Worm (Caenorhabditis elegans) whole organism, young adult: ENCODE results near the gene alr-1.
A peak's percentile ranks its signal among the peaks of the same experiment; 100 is the strongest.

Source experiments
- B0019.2 ChIP-seq: fragments of 200-800 bp; sonication (Bioruptor generic); conservative IDR thresholded peaks from 2 replicates; pipeline ENCODE4 v1.3.6; 2022; ENCODE audit warnings: missing genetic modification reagents, missing genetic modification characterization, missing compliant biosample characterization
- D2030.7 ChIP-seq: fragments of 200-800 bp; sonication (Bioruptor generic); IDR thresholded peaks from 2 replicates; pipeline ENCODE4 v1.3.6; 2022; ENCODE audit warnings: missing genetic modification reagents, missing genetic modification characterization, missing compliant biosample characterization
- F10E7.11 ChIP-seq: sonication (generic microtip); optimal IDR thresholded peaks from 2 replicates; lab custom pipeline; 2017; ENCODE audit warnings: mild to moderate bottlenecking, missing genetic modification characterization, moderate library complexity, missing compliant biosample characterization
- F33H1.4 ChIP-seq: fragments of 200-800 bp; sonication (Bioruptor generic); IDR thresholded peaks from 2 replicates; pipeline ENCODE4 v1.3.6; 2022; ENCODE audit warnings: missing genetic modification reagents, missing genetic modification characterization, missing compliant biosample characterization
- F52B5.7 ChIP-seq: sonication (generic microtip); optimal IDR thresholded peaks from 2 replicates; lab custom pipeline; 2016; ENCODE audit warnings: mild to moderate bottlenecking, missing genetic modification characterization, missing compliant biosample characterization
- F55B11.4 ChIP-seq: sonication (generic microtip); optimal IDR thresholded peaks from 2 replicates; lab custom pipeline; 2016; ENCODE audit warnings: missing compliant biosample characterization, missing genetic modification characterization, borderline replicate concordance; ENCODE audit not compliant: insufficient read depth
- Y53F4B.3 ChIP-seq: fragments of 200-800 bp; sonication (Bioruptor generic); IDR thresholded peaks from 2 replicates; pipeline ENCODE4 v1.3.6; 2022; ENCODE audit warnings: missing genetic modification reagents, missing genetic modification characterization, missing compliant biosample characterization
- Y56A3A.18 ChIP-seq: fragments of 200-800 bp; sonication (Bioruptor generic); IDR thresholded peaks from 2 replicates; pipeline ENCODE4 v1.3.6; 2022; ENCODE audit warnings: missing genetic modification reagents, missing genetic modification characterization, missing compliant biosample characterization
- Y95B8A.8 ChIP-seq: fragments of 200-800 bp; sonication (Bioruptor generic); IDR thresholded peaks from 2 replicates; pipeline ENCODE4 v1.3.6; 2022; ENCODE audit warnings: missing genetic modification reagents, missing genetic modification characterization, missing compliant biosample characterization
- ZK185.1 ChIP-seq: sonication (generic microtip); optimal IDR thresholded peaks from 2 replicates; lab custom pipeline; 2016; ENCODE audit warnings: mild to moderate bottlenecking, missing genetic modification characterization, missing compliant biosample characterization; ENCODE audit not compliant: poor library complexity, severe bottlenecking
- aptf-2 ChIP-seq: fragments of 200-800 bp; sonication (Bioruptor generic); conservative IDR thresholded peaks from 2 replicates; pipeline ENCODE4 v1.3.6; 2022; ENCODE audit warnings: missing genetic modification reagents, missing genetic modification characterization, missing compliant biosample characterization
- atf-7 ChIP-seq: sonication (generic microtip); optimal IDR thresholded peaks from 2 replicates; lab custom pipeline; 2017; ENCODE audit warnings: mild to moderate bottlenecking, missing genetic modification characterization, missing compliant biosample characterization
- athp-1 ChIP-seq: sonication (generic microtip); optimal IDR thresholded peaks from 2 replicates; lab custom pipeline; 2017; ENCODE audit warnings: mild to moderate bottlenecking, missing genetic modification characterization, missing compliant biosample characterization
- attf-3 ChIP-seq: fragments of 200-800 bp; sonication (Bioruptor generic); conservative IDR thresholded peaks from 2 replicates; pipeline ENCODE4 v1.3.6; 2022; ENCODE audit warnings: missing genetic modification reagents, missing genetic modification characterization, missing compliant biosample characterization
- bed-1 ChIP-seq: fragments of 200-800 bp; sonication (Bioruptor generic); IDR thresholded peaks from 2 replicates; pipeline ENCODE4 v1.3.6; 2022; ENCODE audit warnings: missing genetic modification reagents, missing genetic modification characterization, missing compliant biosample characterization
- ccch-3 ChIP-seq: fragments of 200-800 bp; sonication (Bioruptor generic); optimal IDR thresholded peaks from 2 replicates; lab custom pipeline; 2018; ENCODE audit warnings: mild to moderate bottlenecking, missing genetic modification characterization, missing compliant biosample characterization
- cebp-2 ChIP-seq: fragments of 200-800 bp; sonication (Bioruptor generic); IDR thresholded peaks from 2 replicates; pipeline ENCODE4 v1.3.6; 2022; ENCODE audit warnings: missing genetic modification characterization, missing compliant biosample characterization
- ceh-100 ChIP-seq: fragments of 200-800 bp; sonication (Bioruptor generic); IDR thresholded peaks from 2 replicates; pipeline ENCODE4 v1.3.6; 2022; ENCODE audit warnings: missing genetic modification reagents, missing genetic modification characterization, missing compliant biosample characterization
- ceh-27 ChIP-seq: fragments of 200-800 bp; sonication (Bioruptor generic); optimal IDR thresholded peaks from 2 replicates; lab custom pipeline; 2018; ENCODE audit warnings: mild to moderate bottlenecking, missing genetic modification characterization, moderate library complexity, missing compliant biosample characterization
- chd-7 ChIP-seq: sonication (generic microtip); optimal IDR thresholded peaks from 2 replicates; lab custom pipeline; 2016; ENCODE audit warnings: mild to moderate bottlenecking, missing genetic modification characterization, moderate library complexity, missing compliant biosample characterization
- dpff-1 ChIP-seq: sonication (generic microtip); optimal IDR thresholded peaks from 2 replicates; lab custom pipeline; 2017; ENCODE audit warnings: mild to moderate bottlenecking, missing genetic modification characterization, missing compliant biosample characterization
- egl-44 ChIP-seq: fragments of 200-800 bp; sonication (Bioruptor generic); IDR thresholded peaks from 2 replicates; pipeline ENCODE4 v1.3.6; 2022; ENCODE audit warnings: missing genetic modification reagents, missing genetic modification characterization, missing compliant biosample characterization
- ekl-4 ChIP-seq: fragments of 200-800 bp; sonication (Bioruptor generic); IDR thresholded peaks from 2 replicates; pipeline ENCODE4 v1.3.6; 2022; ENCODE audit warnings: missing genetic modification reagents, missing genetic modification characterization, missing compliant biosample characterization
- let-607 ChIP-seq, 2 experiments: fragments of 200-800 bp in 1 of 2; sonication (Bioruptor generic) in 1 of 2; sonication (generic microtip) in 1 of 2; optimal IDR thresholded peaks; 2 replicates each; lab custom pipeline; 2016 to 2018; ENCODE audit warnings: mild to moderate bottlenecking in 2 of 2, missing compliant biosample characterization in 2 of 2, missing genetic modification characterization in 2 of 2, moderate library complexity in 2 of 2, missing genotype in 1 of 2
- lin-35 ChIP-seq, 3 experiments: fragments of 150-350 bp in 2 of 3; sonication (generic microtip) in 1 of 3; optimal IDR thresholded peaks; 2 replicates each; lab custom pipeline; 2014 to 2018; ENCODE audit warnings: missing biosample characterization in 3 of 3, missing genetic modification characterization in 3 of 3, missing genetic modification reagents in 3 of 3
- lin-54 ChIP-seq: fragments of 200-800 bp; sonication (Bioruptor generic); optimal IDR thresholded peaks from 2 replicates; lab custom pipeline; 2018; ENCODE audit warnings: mild to moderate bottlenecking, missing genetic modification characterization, missing compliant biosample characterization
- lsl-1 ChIP-seq: fragments of 200-800 bp; sonication (Bioruptor generic); optimal IDR thresholded peaks from 2 replicates; lab custom pipeline; 2018; ENCODE audit warnings: mild to moderate bottlenecking, missing genetic modification characterization, moderate library complexity, missing compliant biosample characterization
- lsy-27 ChIP-seq: sonication (generic microtip); optimal IDR thresholded peaks from 2 replicates; lab custom pipeline; 2017; ENCODE audit warnings: missing genetic modification characterization, mild to moderate bottlenecking, missing compliant biosample characterization, antibody characterized with exemption, missing genotype, borderline replicate concordance; ENCODE audit not compliant: insufficient read depth
- madf-10 ChIP-seq: sonication (generic microtip); optimal IDR thresholded peaks from 2 replicates; lab custom pipeline; 2016; ENCODE audit warnings: mild to moderate bottlenecking, missing genetic modification characterization, missing compliant biosample characterization
- mel-28 ChIP-seq: sonication (generic microtip); optimal IDR thresholded peaks from 2 replicates; lab custom pipeline; 2016; ENCODE audit warnings: borderline replicate concordance, mild to moderate bottlenecking, missing genetic modification characterization, missing compliant biosample characterization
- nfya-1 ChIP-seq: sonication (generic microtip); optimal IDR thresholded peaks from 2 replicates; lab custom pipeline; 2017; ENCODE audit warnings: antibody characterized with exemption, missing compliant biosample characterization, missing genetic modification characterization, borderline replicate concordance; ENCODE audit not compliant: insufficient read depth
- nfyb-1 ChIP-seq: fragments of 200-800 bp; sonication (Bioruptor generic); IDR thresholded peaks from 2 replicates; pipeline ENCODE4 v1.3.6; 2022; ENCODE audit warnings: missing genetic modification reagents, missing genetic modification characterization, missing compliant biosample characterization
- nhr-27 ChIP-seq: fragments of 200-800 bp; sonication (Bioruptor generic); optimal IDR thresholded peaks from 2 replicates; lab custom pipeline; 2018; ENCODE audit warnings: mild to moderate bottlenecking, missing genetic modification characterization, moderate library complexity, missing compliant biosample characterization
- pbrm-1 ChIP-seq: fragments of 200-800 bp; sonication (Bioruptor generic); IDR thresholded peaks from 2 replicates; pipeline ENCODE4 v1.3.6; 2022; ENCODE audit warnings: missing genetic modification reagents, missing genetic modification characterization, missing compliant biosample characterization
- repo-1 ChIP-seq: sonication (generic microtip); optimal IDR thresholded peaks from 2 replicates; lab custom pipeline; 2017; ENCODE audit warnings: mild to moderate bottlenecking, missing genetic modification characterization, missing compliant biosample characterization
- snpc-1.3 ChIP-seq: sonication (generic microtip); optimal IDR thresholded peaks from 2 replicates; lab custom pipeline; 2017; ENCODE audit warnings: missing genetic modification characterization, mild to moderate bottlenecking, missing compliant biosample characterization, antibody characterized with exemption, moderate library complexity, missing genotype, missing genetic modification reagents; ENCODE audit not compliant: insufficient read depth
- somi-1 ChIP-seq: fragments of 200-800 bp; sonication (Bioruptor generic); optimal IDR thresholded peaks from 2 replicates; lab custom pipeline; 2018; ENCODE audit warnings: mild to moderate bottlenecking, missing genetic modification characterization, missing compliant biosample characterization
- sptf-2 ChIP-seq: fragments of 200-800 bp; sonication (Bioruptor generic); optimal IDR thresholded peaks from 2 replicates; lab custom pipeline; 2018; ENCODE audit warnings: mild to moderate bottlenecking, missing genetic modification characterization, missing compliant biosample characterization
- unc-62 ChIP-seq: fragments of 150-350 bp; optimal IDR thresholded peaks from 2 replicates; lab custom pipeline; 2014; ENCODE audit warnings: missing biosample characterization, missing genetic modification reagents, missing genetic modification characterization
- xnd-1 ChIP-seq: sonication (generic microtip); optimal IDR thresholded peaks from 2 replicates; lab custom pipeline; 2016; ENCODE audit warnings: missing genotype, missing genetic modification reagents, missing genetic modification characterization, missing compliant biosample characterization
- zfh-2 ChIP-seq: fragments of 200-800 bp; sonication (Bioruptor generic); conservative IDR thresholded peaks from 2 replicates; pipeline ENCODE4 v1.3.6; 2022; ENCODE audit warnings: missing genetic modification reagents, missing genetic modification characterization, missing compliant biosample characterization
- zim-3 ChIP-seq: sonication (generic microtip); optimal IDR thresholded peaks from 2 replicates; lab custom pipeline; 2017; ENCODE audit warnings: mild to moderate bottlenecking, missing genetic modification characterization, moderate library complexity, missing compliant biosample characterization
- ztf-18 ChIP-seq: sonication (generic microtip); optimal IDR thresholded peaks from 2 replicates; lab custom pipeline; 2016; ENCODE audit warnings: missing genotype, mild to moderate bottlenecking, missing genetic modification characterization, missing compliant biosample characterization
- ztf-3 ChIP-seq: fragments of 200-800 bp; sonication (Bioruptor generic); optimal IDR thresholded peaks from 2 replicates; lab custom pipeline; 2018; ENCODE audit warnings: mild to moderate bottlenecking, missing genetic modification characterization, missing compliant biosample characterization

Gene alr-1

ce11 chrX:11123998-11124397, 1.4 kb downstream of the alr-1 start:
- TF ChIP-seq ccch-3 = no peak
- no peak for TF ChIP-seq F33H1.4 (GFP tag; lab: Robert Waterston, UW)
- TF ChIP-seq F52B5.7 (tag; lab: Kevin White, UChicago) = no peak
- no peak for TF ChIP-seq Y56A3A.18 (GFP tag; lab: Robert Waterston, UW)
- no peak for TF ChIP-seq chd-7 (tag; lab: Kevin White, UChicago)
- no peak for TF ChIP-seq zim-3 (tag; lab: Kevin White, UChicago)
- TF ChIP-seq unc-62 (GFP tag; lab: Kevin White, UChicago) = no peak
- no peak for TF ChIP-seq madf-10 (tag; lab: Kevin White, UChicago)
- TF ChIP-seq xnd-1 (tag; lab: Kevin White, UChicago) = no peak
- TF ChIP-seq Y95B8A.8 (GFP tag; lab: Robert Waterston, UW) = no peak
- no peak for TF ChIP-seq somi-1 (GFP tag; lab: Kevin White, UChicago)
- no peak for TF ChIP-seq lin-54 (GFP tag; lab: Kevin White, UChicago)
- TF ChIP-seq nfyb-1 = no peak
- no peak for TF ChIP-seq ztf-18
- TF ChIP-seq ekl-4 (GFP tag; lab: Robert Waterston, UW) = no peak
- TF ChIP-seq F55B11.4 (tag; lab: Kevin White, UChicago) = no peak
- no peak for TF ChIP-seq aptf-2 (GFP tag; lab: Robert Waterston, UW)
- no peak for TF ChIP-seq Y53F4B.3 (GFP tag; lab: Robert Waterston, UW)
- TF ChIP-seq D2030.7 (GFP tag; lab: Robert Waterston, UW) = no peak

DNA sequence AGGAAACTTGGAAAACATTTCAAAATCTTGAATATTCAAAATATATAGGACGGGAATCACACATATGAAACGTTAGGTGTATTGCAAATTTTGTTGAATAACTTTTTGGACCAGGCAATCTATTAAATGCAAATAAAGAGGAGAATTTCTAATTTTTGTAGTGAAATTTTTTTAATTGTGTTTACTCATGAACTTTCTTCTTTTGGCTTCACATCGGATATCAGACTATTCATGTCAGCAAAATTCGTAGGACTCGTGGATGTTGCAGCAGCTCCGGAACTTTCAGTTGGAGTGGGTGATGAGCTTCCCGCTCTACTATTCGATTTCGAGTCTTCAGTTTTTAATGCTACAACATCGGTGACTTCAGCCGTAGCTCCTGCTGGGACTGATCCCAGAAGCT, 3.0 kb downstream of the alr-1 start:
- TF ChIP-seq lsy-27 (tag; lab: Kevin White, UChicago) (no peak), zfh-2 (GFP tag; lab: Robert Waterston, UW) (no peak), aptf-2 (GFP tag; lab: Robert Waterston, UW) (no peak), B0019.2 (no peak), ceh-100 (GFP tag; lab: Robert Waterston, UW) (no peak), nfya-1 (no peak), nhr-27 (tag; lab: Kevin White, UChicago) (no peak), cebp-2 (no peak), lsl-1 (GFP tag; lab: Kevin White, UChicago) (no peak), repo-1 (tag; lab: Kevin White, UChicago) (no peak), F33H1.4 (GFP tag; lab: Robert Waterston, UW) (no peak), athp-1 (tag; lab: Kevin White, UChicago) (no peak), ztf-3 (GFP tag; lab: Kevin White, UChicago) (no peak), snpc-1.3 (no peak), ZK185.1 (tag; lab: Kevin White, UChicago) (no peak)

- TF ChIP-seq ceh-27 (GFP tag; lab: Kevin White, UChicago) (no peak), attf-3 (GFP tag; lab: Robert Waterston, UW) (peak; percentile 70)
Observed at ce11 chrX:11120808-11121207, 4.6 kb downstream of the alr-1 start, which contains the start of gene R08B4.3. Gene R08B4.3 (minus strand): TSS chrX:11121005.

ce11 chrX:11116723-11117122, 8.7 kb downstream of the alr-1 start, which contains the start of gene nlp-66:
Gene nlp-66 (minus strand): TSS chrX:11116823.
- TF ChIP-seq athp-1 (tag; lab: Kevin White, UChicago) (no peak), lin-35 (GFP tag; optimal IDR thresholded peaks at IDR 0.05; lab: Kevin White, UChicago) (no peak), bed-1 (GFP tag; lab: Robert Waterston, UW) (no peak), sptf-2 (GFP tag; lab: Kevin White, UChicago) (no peak), ekl-4 (GFP tag; lab: Robert Waterston, UW) (no peak), aptf-2 (GFP tag; lab: Robert Waterston, UW) (no peak), dpff-1 (tag; lab: Kevin White, UChicago) (no peak), egl-44 (no peak), atf-7 (no peak), F10E7.11 (tag; lab: Kevin White, UChicago) (no peak), mel-28 (no peak), pbrm-1 (GFP tag; lab: Robert Waterston, UW) (no peak), let-607 (tag; optimal IDR thresholded peaks at IDR 0.05; lab: Kevin White, UChicago) (no peak)
